Fruit fly (Drosophila melanogaster): ENCODE results near the gene gammaSnap2.

dm6 chr3R:10168483-10169064, 47.4 kb upstream of the gammaSnap2 start:
- TF ChIP-seq CG13287 (GFP tag; IDR thresholded peaks at IDR 0.05; ENCODE audit: partially characterized antibody) (no peak), cad (GFP tag; optimal IDR thresholded peaks at IDR 0.05) (no peak), ham (GFP tag; IDR thresholded peaks at IDR 0.05) (no peak), pros (GFP tag; optimal IDR thresholded peaks at IDR 0.05) (no peak), pan (optimal IDR thresholded peaks at IDR 0.05) (no peak), pan (GFP tag; optimal IDR thresholded peaks at IDR 0.05 in 1 of 2, IDR thresholded peaks at IDR 0.05 in 1 of 2) (peak in 1 of 2 experiments; percentile 35), CG32532 (GFP tag; IDR thresholded peaks at IDR 0.05) (peak; percentile 37), lab (GFP tag; optimal IDR thresholded peaks at IDR 0.05) (peak; percentile 45), scrt (GFP tag; optimal IDR thresholded peaks at IDR 0.05) (no peak), CG18764 (GFP tag; optimal IDR thresholded peaks at IDR 0.05) (no peak), CG8478 (optimal IDR thresholded peaks at IDR 0.05) (no peak), lbe (GFP tag; optimal IDR thresholded peaks at IDR 0.05) (peak; percentile 6), stwl (tag; optimal IDR thresholded peaks at IDR 0.05) (no peak), Pdp1 (GFP tag; optimal IDR thresholded peaks at IDR 0.05) (peak in 1 of 2 experiments; percentile 16)

Measured in whole organism, embryonic.